Fruit fly (Drosophila melanogaster) whole organism, embryonic: Measurements from ENCODE around the gene Zip89B.

Experiments
- C15 ChIP-seq: fragments of 200-800 bp; sonication (Bioruptor generic); IDR thresholded peaks from 3 replicates; pipeline ENCODE4 v1.3.6; 2022; ENCODE audit warnings: missing biosample characterization, missing genetic modification characterization
- CG10543 ChIP-seq: fragments of 200-800 bp; sonication (Bioruptor generic); optimal IDR thresholded peaks from 3 replicates; lab custom pipeline; 2017; ENCODE audit warnings: missing biosample characterization, mild to moderate bottlenecking, missing genetic modification characterization, moderate library complexity
- CG12659 ChIP-seq: fragments of 200-800 bp; sonication (Bioruptor generic); optimal IDR thresholded peaks from 3 replicates; lab custom pipeline; 2017; ENCODE audit warnings: mild to moderate bottlenecking, missing biosample characterization, missing genetic modification reagents, missing genetic modification characterization
- CG14710 ChIP-seq: fragments of 200-800 bp; sonication (Bioruptor generic); optimal IDR thresholded peaks from 3 replicates; lab custom pipeline; 2019; ENCODE audit warnings: missing biosample characterization, mild to moderate bottlenecking, missing genetic modification characterization, moderate library complexity
- CG14860 ChIP-seq: fragments of 200-800 bp; sonication (Bioruptor generic); IDR thresholded peaks from 3 replicates; pipeline ENCODE4 v1.3.6; 2022; ENCODE audit warnings: missing biosample characterization, missing genetic modification characterization; ENCODE audit not compliant: partially characterized antibody
- CG17359 ChIP-seq: fragments of 200-800 bp; sonication (Bioruptor generic); optimal IDR thresholded peaks from 3 replicates; lab custom pipeline; 2018; ENCODE audit warnings: missing biosample characterization, mild to moderate bottlenecking, missing genetic modification characterization, moderate library complexity
- CG17912 ChIP-seq: fragments of 200-800 bp; sonication (Bioruptor generic); optimal IDR thresholded peaks from 2 replicates; lab custom pipeline; 2018; ENCODE audit warnings: missing biosample characterization, mild to moderate bottlenecking, missing genetic modification characterization
- CG2116 ChIP-seq: fragments of 200-800 bp; sonication (Bioruptor generic); optimal IDR thresholded peaks from 3 replicates; lab custom pipeline; 2018; ENCODE audit warnings: missing biosample characterization, mild to moderate bottlenecking, missing genetic modification characterization
- CG2202 ChIP-seq: fragments of 200-800 bp; sonication (Bioruptor generic); optimal IDR thresholded peaks from 2 replicates; lab custom pipeline; 2018; ENCODE audit warnings: missing biosample characterization, mild to moderate bottlenecking, missing genetic modification characterization
- CG33557 ChIP-seq: fragments of 200-800 bp; sonication (Bioruptor generic); optimal IDR thresholded peaks from 2 replicates; lab custom pipeline; 2019; ENCODE audit warnings: missing biosample characterization, mild to moderate bottlenecking, missing genetic modification characterization, moderate library complexity
- CG34422 ChIP-seq: fragments of 200-800 bp; sonication (Bioruptor generic); IDR thresholded peaks from 3 replicates; pipeline ENCODE4 v1.3.6; 2022; ENCODE audit warnings: missing biosample characterization, missing genetic modification characterization
- CG3847 ChIP-seq: fragments of 200-800 bp; sonication (Bioruptor generic); IDR thresholded peaks from 2 replicates; pipeline ENCODE4 v1.3.6; 2022; ENCODE audit warnings: missing biosample characterization, missing genetic modification characterization
- CG7271 ChIP-seq: fragments of 200-800 bp; sonication (Bioruptor generic); optimal IDR thresholded peaks from 2 replicates; lab custom pipeline; 2018; ENCODE audit warnings: missing biosample characterization, mild to moderate bottlenecking, missing genetic modification characterization, moderate library complexity
- Dek ChIP-seq: fragments of 200-800 bp; sonication (Bioruptor generic); optimal IDR thresholded peaks from 3 replicates; lab custom pipeline; 2019; ENCODE audit warnings: missing biosample characterization, mild to moderate bottlenecking, missing genetic modification characterization, moderate library complexity
- Dip2 ChIP-seq: fragments of 200-800 bp; sonication (Bioruptor generic); IDR thresholded peaks from 2 replicates; pipeline ENCODE4 v1.3.6; 2022; ENCODE audit warnings: missing biosample characterization, missing genetic modification characterization
- Dll ChIP-seq: fragments of 200-800 bp; sonication (Bioruptor generic); IDR thresholded peaks from 4 replicates; pipeline ENCODE4 v1.3.6; 2022; ENCODE audit warnings: missing biosample characterization, missing genetic modification characterization; ENCODE audit not compliant: partially characterized antibody
- Dref ChIP-seq: fragments of 200-800 bp; sonication (Bioruptor generic); IDR thresholded peaks from 2 replicates; pipeline ENCODE4 v1.3.6; 2022; ENCODE audit warnings: missing biosample characterization, missing genetic modification characterization
- Ets65A ChIP-seq: fragments of 200-800 bp; sonication (Bioruptor generic); peaks from one replicate; lab custom pipeline; 2016; ENCODE audit warnings: missing biosample characterization, missing genetic modification characterization
- Hr51 ChIP-seq, 2 experiments: fragments of 200-800 bp; sonication (Bioruptor generic); optimal IDR thresholded peaks; 2 replicates in 1 of 2; 3 replicates in 1 of 2; lab custom pipeline; 2016 to 2018; ENCODE audit warnings: missing biosample characterization in 2 of 2, missing genetic modification characterization in 2 of 2, mild to moderate bottlenecking in 1 of 2, moderate library complexity in 1 of 2
- MESR4 ChIP-seq: fragments of 200-800 bp; sonication (Bioruptor generic); optimal IDR thresholded peaks from 2 replicates; lab custom pipeline; 2018; ENCODE audit warnings: missing biosample characterization, mild to moderate bottlenecking, missing genetic modification characterization, moderate library complexity
- Med ChIP-seq: fragments of 200-800 bp; sonication (Bioruptor generic); peaks from one replicate; lab custom pipeline; 2016; ENCODE audit warnings: missing biosample characterization, missing genetic modification characterization, mild to moderate bottlenecking, inconsistent platforms, moderate library complexity
- Mes4 ChIP-seq: fragments of 200-800 bp; sonication (Bioruptor generic); optimal IDR thresholded peaks from 2 replicates; lab custom pipeline; 2016; ENCODE audit warnings: missing biosample characterization, missing genetic modification characterization
- Mrtf ChIP-seq: fragments of 200-800 bp; sonication (Bioruptor generic); IDR thresholded peaks from 3 replicates; pipeline ENCODE4 v1.3.6; 2022; ENCODE audit warnings: missing biosample characterization, missing genetic modification characterization
- NC2β ChIP-seq: fragments of 200-800 bp; sonication (Bioruptor generic); optimal IDR thresholded peaks from 2 replicates; lab custom pipeline; 2016; ENCODE audit warnings: missing biosample characterization, missing genetic modification characterization
- Opbp ChIP-seq: fragments of 200-800 bp; sonication (Bioruptor generic); IDR thresholded peaks from 3 replicates; pipeline ENCODE4 v1.3.6; 2022; ENCODE audit warnings: missing biosample characterization, missing genetic modification characterization; ENCODE audit not compliant: partially characterized antibody
- Ptx1 ChIP-seq: fragments of 200-800 bp; sonication (Bioruptor generic); IDR thresholded peaks from 2 replicates; pipeline ENCODE4 v1.3.6; 2022; ENCODE audit warnings: missing biosample characterization, missing genetic modification characterization
- Scr ChIP-seq: fragments of 200-800 bp; sonication (Bioruptor generic); IDR thresholded peaks from 2 replicates; pipeline ENCODE4 v1.3.6; 2022; ENCODE audit warnings: missing biosample characterization, missing genetic modification characterization; ENCODE audit not compliant: partially characterized antibody
- Sry-δ ChIP-seq: fragments of 200-800 bp; sonication (Bioruptor generic); optimal IDR thresholded peaks from 2 replicates; lab custom pipeline; 2016; ENCODE audit warnings: missing biosample characterization, missing genetic modification characterization
- Vsx1 ChIP-seq: fragments of 200-800 bp; sonication (Bioruptor generic); optimal IDR thresholded peaks from 2 replicates; lab custom pipeline; 2017; ENCODE audit warnings: missing biosample characterization, mild to moderate bottlenecking, missing genetic modification characterization, missing genetic modification reagents
- YL-1 ChIP-seq: fragments of 200-800 bp; sonication (Bioruptor generic); optimal IDR thresholded peaks from 3 replicates; lab custom pipeline; 2017; ENCODE audit warnings: missing biosample characterization, mild to moderate bottlenecking, missing genetic modification characterization
- ase ChIP-seq: fragments of 200-800 bp; sonication (Bioruptor generic); IDR thresholded peaks from 3 replicates; pipeline ENCODE4 v1.3.6; 2022; ENCODE audit warnings: missing biosample characterization, missing genetic modification characterization
- chm ChIP-seq: fragments of 200-800 bp; sonication (Bioruptor generic); IDR thresholded peaks from 2 replicates; pipeline ENCODE4 v1.3.6; 2022; ENCODE audit warnings: missing biosample characterization, missing genetic modification characterization
- chn ChIP-seq: fragments of 200-800 bp; sonication (Bioruptor generic); optimal IDR thresholded peaks from 2 replicates; lab custom pipeline; 2016; ENCODE audit warnings: missing biosample characterization, missing genetic modification characterization
- croc ChIP-seq: fragments of 200-800 bp; sonication (Bioruptor generic); conservative IDR thresholded peaks from 3 replicates; pipeline ENCODE4 v1.3.6; 2022; ENCODE audit warnings: missing biosample characterization, missing genetic modification characterization
- dm ChIP-seq: fragments of 200-800 bp; sonication (Bioruptor generic); optimal IDR thresholded peaks from 3 replicates; lab custom pipeline; 2016; ENCODE audit warnings: missing biosample characterization, missing genetic modification characterization
- ewg ChIP-seq: fragments of 200-800 bp; sonication (Bioruptor generic); optimal IDR thresholded peaks from 3 replicates; lab custom pipeline; 2017; ENCODE audit warnings: mild to moderate bottlenecking, missing biosample characterization, missing genetic modification reagents, missing genetic modification characterization
- grn ChIP-seq: fragments of 200-800 bp; sonication (Bioruptor generic); optimal IDR thresholded peaks from 3 replicates; lab custom pipeline; 2017; ENCODE audit warnings: missing biosample characterization, missing genetic modification characterization
- lilli ChIP-seq: fragments of 200-800 bp; sonication (Bioruptor generic); optimal IDR thresholded peaks from 3 replicates; lab custom pipeline; 2016; ENCODE audit warnings: missing biosample characterization, missing genetic modification characterization
- lola ChIP-seq, 3 experiments: fragments of >200 bp in 2 of 3; fragments of 200-800 bp in 1 of 3; sonication (Bioruptor generic) in 1 of 3; optimal IDR thresholded peaks; 2 replicates each; lab custom pipeline; 2017 to 2019; ENCODE audit warnings: missing biosample characterization in 3 of 3, missing genetic modification characterization in 3 of 3, mild to moderate bottlenecking in 1 of 3, moderate library complexity in 1 of 3
- odd ChIP-seq: fragments of 200-800 bp; sonication (Bioruptor generic); optimal IDR thresholded peaks from 2 replicates; lab custom pipeline; 2017; ENCODE audit warnings: missing biosample characterization, mild to moderate bottlenecking, missing genetic modification characterization
- pho ChIP-seq: fragments of 200-800 bp; sonication (Bioruptor generic); optimal IDR thresholded peaks from 2 replicates; lab custom pipeline; 2016; ENCODE audit warnings: missing biosample characterization, missing genetic modification characterization
- prd ChIP-seq, 3 experiments: fragments of >200 bp in 2 of 3; fragments of 200-800 bp in 1 of 3; sonication (Bioruptor generic) in 1 of 3; optimal IDR thresholded peaks in 2 of 3; IDR thresholded peaks in 1 of 3; 2 replicates in 2 of 3; 3 replicates in 1 of 3; pipeline versions ENCODE4 v1.3.6 to Lab custom; 2017 to 2022; ENCODE audit warnings: missing biosample characterization in 1 of 3, missing genetic modification characterization in 1 of 3
- repo ChIP-seq: fragments of 200-800 bp; sonication (Bioruptor generic); optimal IDR thresholded peaks from 2 replicates; lab custom pipeline; 2016; ENCODE audit warnings: missing biosample characterization, missing genetic modification characterization
- sens ChIP-seq: fragments of 200-800 bp; sonication (Bioruptor generic); peaks from one replicate; lab custom pipeline; 2016; ENCODE audit warnings: missing biosample characterization, missing genetic modification characterization
- sob ChIP-seq: fragments of 200-800 bp; sonication (Bioruptor generic); IDR thresholded peaks from 2 replicates; pipeline ENCODE4 v1.3.6; 2022; ENCODE audit warnings: missing biosample characterization, missing genetic modification characterization
- ssp ChIP-seq: fragments of 200-800 bp; sonication (Bioruptor generic); IDR thresholded peaks from 2 replicates; pipeline ENCODE4 v1.3.6; 2022; ENCODE audit warnings: missing biosample characterization, missing genetic modification characterization
- trem ChIP-seq: fragments of 200-800 bp; optimal IDR thresholded peaks from 3 replicates; lab custom pipeline; 2019; ENCODE audit warnings: missing biosample characterization, mild to moderate bottlenecking, missing genetic modification characterization, moderate library complexity
- unc-4 ChIP-seq: fragments of 200-800 bp; sonication (Bioruptor generic); IDR thresholded peaks from 2 replicates; pipeline ENCODE4 v1.3.6; 2022; ENCODE audit warnings: missing biosample characterization, missing genetic modification characterization; ENCODE audit not compliant: partially characterized antibody

The Zip89B gene

DNA sequence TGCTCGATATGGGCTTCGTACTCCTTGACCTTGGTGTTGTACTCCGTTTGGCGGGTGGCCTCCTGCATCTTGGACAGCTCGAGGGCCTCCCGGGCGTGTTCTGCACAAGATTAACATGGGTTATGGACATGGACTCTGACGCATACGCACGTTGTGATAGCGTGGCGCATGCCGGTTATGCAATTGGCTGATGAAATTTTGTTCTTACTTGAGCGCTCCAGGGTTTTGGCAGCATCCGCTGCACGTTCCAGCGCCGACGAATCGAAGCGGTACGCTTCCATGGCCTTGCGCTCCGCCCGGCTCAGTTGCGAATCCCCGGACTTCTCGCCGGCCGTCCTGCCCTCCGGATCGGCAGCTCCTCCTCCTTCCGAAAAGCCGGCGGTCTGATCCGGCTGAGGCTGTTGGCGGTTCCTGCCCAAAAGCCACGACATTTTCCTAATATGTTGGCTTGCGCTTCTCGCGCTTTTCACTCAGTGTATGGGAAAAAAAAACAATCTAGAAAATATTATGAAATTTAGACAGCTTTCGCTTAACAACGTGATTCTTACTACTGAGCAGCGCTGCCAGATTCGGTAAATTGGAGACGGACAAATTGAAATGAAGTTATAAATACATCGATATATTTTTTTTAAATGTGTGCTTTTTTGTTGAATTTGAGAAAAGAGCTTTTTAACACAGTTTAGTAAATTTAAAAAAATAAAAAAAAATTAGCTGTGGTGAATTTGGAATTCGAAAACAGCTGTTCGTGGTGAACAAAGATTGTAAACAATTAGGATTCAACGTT, 41.8 kb upstream of the Zip89B start, which contains the start of the genes bor and asun:
bor (minus strand) TSS at position 594 of the 784 bp plus-strand sequence.
asun (plus strand) TSS at position 750 of the 784 bp plus-strand sequence.
- peak; percentile 66 for TF ChIP-seq sens
- TF ChIP-seq CG17359 = peak; percentile 29
- no peak for TF ChIP-seq C15 (GFP tag; lab: Robert Waterston, UW)
- no peak for TF ChIP-seq Mrtf (GFP tag; lab: Robert Waterston, UW)
- TF ChIP-seq CG14710 (tag; lab: Kevin White, UChicago) = peak; percentile 34
- TF ChIP-seq Dek (tag; lab: Kevin White, UChicago) = peak; percentile 7
- TF ChIP-seq Ets65A = no peak
- peak; percentile 67 for TF ChIP-seq dm (GFP tag; lab: Kevin White, UChicago)
- TF ChIP-seq CG3847 = no peak
- peak; percentile 72; the same call in 1 of the 3 replicates for TF ChIP-seq CG34422 (GFP tag; lab: Robert Waterston, UW)
- TF ChIP-seq ase = no peak
- peak; percentile 46 for TF ChIP-seq CG2116 (GFP tag; lab: Kevin White, UChicago)
- TF ChIP-seq Dll = peak; percentile 85
- peak; percentile 3 for TF ChIP-seq NC2β
- no peak for TF ChIP-seq pho
- TF ChIP-seq Scr (GFP tag; lab: Robert Waterston, UW) = peak; percentile 74
- TF ChIP-seq Dip2 (GFP tag; lab: Robert Waterston, UW) = no peak
- TF ChIP-seq trem (tag; lab: Kevin White, UChicago) = peak; percentile 53
- 0 out of 2 replicates have a peak, but pooled peaks have one; percentile 23 for TF ChIP-seq chm (GFP tag; lab: Robert Waterston, UW)
- no peak for TF ChIP-seq grn (GFP tag; lab: Kevin White, UChicago)
- peak; percentile 13; the same call in 1 of the 3 replicates for TF ChIP-seq CG14860 (GFP tag; lab: Robert Waterston, UW)
- TF ChIP-seq prd (optimal IDR thresholded peaks at IDR 0.05; lab: Kevin White, UChicago) = no peak
- TF ChIP-seq prd (GFP tag; IDR thresholded peaks at IDR 0.05; lab: Robert Waterston, UW) = peak; percentile 41; the same call in 1 of the 3 replicates
- TF ChIP-seq CG7271 (tag; lab: Kevin White, UChicago) = no peak
- TF ChIP-seq Med (GFP tag; lab: Kevin White, UChicago) = peak; percentile 81
- no peak for TF ChIP-seq chn
- TF ChIP-seq ssp (GFP tag; lab: Robert Waterston, UW) = no peak
- no peak for TF ChIP-seq CG17912 (GFP tag; lab: Kevin White, UChicago)
- peak; percentile 62; the same call in 2 of the 3 replicates for TF ChIP-seq Opbp
- 0 out of 2 replicates have a peak, but pooled peaks have one; percentile 19 for TF ChIP-seq sob (GFP tag; lab: Robert Waterston, UW)
- peak in 1 of 2 experiments; percentile 20 for TF ChIP-seq Hr51 (GFP tag; optimal IDR thresholded peaks at IDR 0.05; lab: Kevin White, UChicago)
- peak; percentile 23 for TF ChIP-seq CG10543
- TF ChIP-seq Dref (GFP tag; lab: Robert Waterston, UW) = peak; percentile 71
- peak; percentile 87 for TF ChIP-seq YL-1 (GFP tag; lab: Kevin White, UChicago)
- no peak for TF ChIP-seq Vsx1 (GFP tag; lab: Kevin White, UChicago)
- TF ChIP-seq ewg (GFP tag; lab: Kevin White, UChicago) = no peak
- TF ChIP-seq CG2202 (tag; lab: Kevin White, UChicago) = no peak
- TF ChIP-seq CG33557 (GFP tag; lab: Kevin White, UChicago) = peak; percentile 35
- TF ChIP-seq MESR4 (GFP tag; lab: Kevin White, UChicago) = peak; percentile 68
- peak in 1 of 3 experiments; percentile 4 for TF ChIP-seq lola (GFP tag; optimal IDR thresholded peaks at IDR 0.05; lab: Kevin White, UChicago)
- TF ChIP-seq unc-4 (GFP tag; lab: Robert Waterston, UW) = peak; percentile 89
- no peak for TF ChIP-seq Ptx1 (GFP tag; lab: Robert Waterston, UW)
- TF ChIP-seq croc = no peak
- TF ChIP-seq CG12659 (GFP tag; lab: Kevin White, UChicago) = peak; percentile 37
- peak; percentile 12 for TF ChIP-seq Mes4 (GFP tag; lab: Kevin White, UChicago)
- peak; percentile 84 for TF ChIP-seq Sry-δ (GFP tag; lab: Kevin White, UChicago)
- no peak for TF ChIP-seq repo (GFP tag; lab: Kevin White, UChicago)
- TF ChIP-seq lilli (GFP tag; lab: Kevin White, UChicago) = peak; percentile 52
- no peak for TF ChIP-seq odd
